Worm (Caenorhabditis elegans) whole organism, late embryonic: ENCODE results near the gene C29E4.11.

Experiments
- fkh-10 ChIP-seq: fragments of 150-350 bp; optimal IDR thresholded peaks from 2 replicates; lab custom pipeline; 2014; ENCODE audit warnings: missing biosample characterization, missing genetic modification reagents, missing genetic modification characterization
- pha-2 ChIP-seq: sonication (generic microtip); optimal IDR thresholded peaks from 2 replicates; lab custom pipeline; 2017; ENCODE audit warnings: mild to moderate bottlenecking, missing genetic modification characterization, missing compliant biosample characterization
- pqm-1 ChIP-seq: sonication (generic microtip); optimal IDR thresholded peaks from 2 replicates; lab custom pipeline; 2016; ENCODE audit warnings: missing genetic modification characterization, missing compliant biosample characterization

- TF ChIP-seq pha-2 (tag; lab: Kevin White, UChicago) (no peak), pqm-1 (tag; lab: Kevin White, UChicago) (no peak), fkh-10 (GFP tag; lab: Kevin White, UChicago) (no peak)
Observed at ce11 chrIII:7928549-7929129, 29.3 kb downstream of the C29E4.11 start, which contains the start of the genes C29E4.13 and npp-15.
